Worm (Caenorhabditis elegans) whole organism, young adult: ENCODE data around the gene F13H8.8.

Source experiments
- F22D6.2 ChIP-seq: sonication (generic microtip); optimal IDR thresholded peaks from 2 replicates; lab custom pipeline; 2016; ENCODE audit warnings: mild to moderate bottlenecking, missing genetic modification characterization, missing compliant biosample characterization
- F37B4.10 ChIP-seq: fragments of 200-800 bp; sonication (Bioruptor generic); IDR thresholded peaks from 2 replicates; pipeline ENCODE4 v1.3.6; 2022; ENCODE audit warnings: missing genetic modification characterization, missing compliant biosample characterization
- ama-1 ChIP-seq, 3 experiments: fragments of 150-350 bp in 1 of 3; sonication (generic microtip) in 2 of 3; optimal IDR thresholded peaks; 2 replicates each; lab custom pipeline; 2014 to 2018; ENCODE audit warnings: missing biosample characterization in 2 of 3, missing genetic modification characterization in 2 of 3, missing genetic modification reagents in 2 of 3
- ceh-27 ChIP-seq: fragments of 200-800 bp; sonication (Bioruptor generic); optimal IDR thresholded peaks from 2 replicates; lab custom pipeline; 2018; ENCODE audit warnings: mild to moderate bottlenecking, missing genetic modification characterization, moderate library complexity, missing compliant biosample characterization
- ceh-79 ChIP-seq: sonication (generic microtip); optimal IDR thresholded peaks from 2 replicates; lab custom pipeline; 2017; ENCODE audit warnings: mild to moderate bottlenecking, missing genetic modification characterization, missing compliant biosample characterization
- madf-10 ChIP-seq: sonication (generic microtip); optimal IDR thresholded peaks from 2 replicates; lab custom pipeline; 2016; ENCODE audit warnings: mild to moderate bottlenecking, missing genetic modification characterization, missing compliant biosample characterization
- nfya-1 ChIP-seq: sonication (generic microtip); optimal IDR thresholded peaks from 2 replicates; lab custom pipeline; 2017; ENCODE audit warnings: antibody characterized with exemption, missing compliant biosample characterization, missing genetic modification characterization, borderline replicate concordance; ENCODE audit not compliant: insufficient read depth
- nfya-2 ChIP-seq: fragments of 200-800 bp; sonication (Bioruptor generic); IDR thresholded peaks from 2 replicates; pipeline ENCODE4 v1.3.6; 2022; ENCODE audit warnings: missing genetic modification reagents, missing genetic modification characterization, missing compliant biosample characterization
- sea-2 ChIP-seq: fragments of 200-800 bp; sonication (Bioruptor generic); IDR thresholded peaks from 2 replicates; pipeline ENCODE4 v1.3.6; 2022; ENCODE audit warnings: missing genetic modification characterization, missing compliant biosample characterization
- snpc-1.1 ChIP-seq: sonication (generic microtip); optimal IDR thresholded peaks from 2 replicates; lab custom pipeline; 2017; ENCODE audit warnings: missing genetic modification characterization, mild to moderate bottlenecking, missing compliant biosample characterization, antibody characterized with exemption, moderate library complexity, missing genotype, missing genetic modification reagents; ENCODE audit not compliant: insufficient read depth
- ztf-26 ChIP-seq: sonication (generic microtip); optimal IDR thresholded peaks from 2 replicates; lab custom pipeline; 2017; ENCODE audit warnings: missing genetic modification characterization, missing compliant biosample characterization

DNA sequence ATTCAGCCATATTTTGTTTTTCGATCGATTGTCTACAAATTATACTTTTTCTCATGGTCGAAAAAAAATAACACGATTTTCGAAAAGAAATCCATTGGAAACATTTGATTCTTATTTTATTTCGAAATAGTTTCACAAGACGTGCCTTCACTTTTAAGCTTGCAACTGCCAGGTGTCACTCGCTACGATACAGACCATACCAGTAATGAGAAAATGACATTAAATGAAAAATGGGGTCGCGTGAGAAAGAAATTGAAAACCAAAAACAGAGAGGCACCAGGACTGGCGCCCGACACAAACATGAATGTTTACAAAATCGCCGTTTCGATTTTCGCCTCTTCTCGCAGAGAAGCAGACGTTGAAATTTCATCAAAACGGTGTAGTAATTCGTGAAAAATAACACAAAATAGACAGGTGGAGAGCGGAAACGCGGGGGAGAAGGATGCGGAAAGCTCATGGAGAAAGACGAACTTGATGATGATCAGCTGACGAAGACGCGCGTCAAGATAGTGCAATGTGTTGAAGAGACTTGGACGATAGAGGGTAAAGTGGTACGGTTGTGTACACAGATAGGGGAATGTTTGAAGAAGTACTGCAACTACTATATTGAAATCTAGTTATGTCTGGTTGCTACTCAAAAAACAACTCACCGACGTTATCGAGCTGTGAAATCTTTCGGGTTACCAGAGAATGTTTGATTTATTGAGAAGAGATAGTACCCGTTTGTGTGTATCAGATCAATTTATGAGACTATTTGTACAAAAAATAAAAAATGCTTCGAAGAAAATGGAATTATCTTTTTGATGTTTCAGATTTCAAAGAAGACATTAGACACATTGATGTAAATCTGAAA lies 31.6 kb downstream of the F13H8.8 start:
- TF ChIP-seq ceh-27 (GFP tag; lab: Kevin White, UChicago), result no peak
- TF ChIP-seq nfya-1, result no peak
- no peak for TF ChIP-seq snpc-1.1 (tag; lab: Kevin White, UChicago)
- TF ChIP-seq nfya-2, result no peak
- no peak for TF ChIP-seq F37B4.10
- no peak for TF ChIP-seq F22D6.2 (tag; lab: Kevin White, UChicago)
- TF ChIP-seq sea-2 (GFP tag; lab: Robert Waterston, UW), result no peak
- no peak for TF ChIP-seq ceh-79 (tag; lab: Kevin White, UChicago)
- no peak for TF ChIP-seq madf-10
- no peak for TF ChIP-seq ztf-26 (tag; lab: Kevin White, UChicago)
- no peak for TF ChIP-seq ama-1 (optimal IDR thresholded peaks at IDR 0.05; lab: Kevin White, UChicago)
- no peak for TF ChIP-seq ama-1 (GFP tag; optimal IDR thresholded peaks at IDR 0.05; lab: Kevin White, UChicago)
